Worm (Caenorhabditis elegans) whole organism, midembryonic: ENCODE data around the gene ZK370.6.

Source experiments
- T22C8.4 ChIP-seq: fragments of 200-800 bp; sonication (Bioruptor generic); IDR thresholded peaks from 2 replicates; pipeline ENCODE4 v1.3.6; 2022; ENCODE audit warnings: missing genetic modification characterization, missing compliant biosample characterization
- cog-1 ChIP-seq: sonication (generic microtip); optimal IDR thresholded peaks from 2 replicates; lab custom pipeline; 2016; ENCODE audit warnings: missing genetic modification characterization, missing compliant biosample characterization
- flt-1 ChIP-seq: fragments of 200-800 bp; sonication (Bioruptor generic); IDR thresholded peaks from 2 replicates; pipeline ENCODE4 v1.3.6; 2022; ENCODE audit warnings: missing genetic modification characterization, missing compliant biosample characterization
- klf-2 ChIP-seq: fragments of 200-800 bp; sonication (Bioruptor generic); conservative IDR thresholded peaks from 2 replicates; pipeline ENCODE4 v1.3.6; 2022; ENCODE audit warnings: missing genetic modification reagents, missing genetic modification characterization, missing compliant biosample characterization
- med-1 ChIP-seq: sonication (generic microtip); optimal IDR thresholded peaks from 2 replicates; lab custom pipeline; 2017; ENCODE audit warnings: missing genetic modification characterization, mild to moderate bottlenecking, missing compliant biosample characterization, antibody characterized with exemption, missing genetic modification reagents; ENCODE audit not compliant: insufficient read depth
- ref-1 ChIP-seq: fragments of 200-800 bp; sonication (Bioruptor generic); conservative IDR thresholded peaks from 2 replicates; pipeline ENCODE4 v1.3.6; 2022; ENCODE audit warnings: missing genetic modification reagents, missing genetic modification characterization, missing compliant biosample characterization
- tab-1 ChIP-seq: fragments of 200-800 bp; sonication (Bioruptor generic); IDR thresholded peaks from 2 replicates; pipeline ENCODE4 v1.3.6; 2022; ENCODE audit warnings: missing genetic modification characterization, missing compliant biosample characterization
- ztf-23 ChIP-seq: fragments of 200-800 bp; sonication (Bioruptor generic); IDR thresholded peaks from 2 replicates; pipeline ENCODE4 v1.3.6; 2022; ENCODE audit warnings: missing genetic modification reagents, missing genetic modification characterization, missing compliant biosample characterization
- ztf-29 ChIP-seq: fragments of 200-800 bp; sonication (Bioruptor generic); IDR thresholded peaks from 2 replicates; pipeline ENCODE4 v1.3.6; 2022; ENCODE audit warnings: missing genetic modification reagents, missing genetic modification characterization, missing compliant biosample characterization

Gene ZK370.6

DNA sequence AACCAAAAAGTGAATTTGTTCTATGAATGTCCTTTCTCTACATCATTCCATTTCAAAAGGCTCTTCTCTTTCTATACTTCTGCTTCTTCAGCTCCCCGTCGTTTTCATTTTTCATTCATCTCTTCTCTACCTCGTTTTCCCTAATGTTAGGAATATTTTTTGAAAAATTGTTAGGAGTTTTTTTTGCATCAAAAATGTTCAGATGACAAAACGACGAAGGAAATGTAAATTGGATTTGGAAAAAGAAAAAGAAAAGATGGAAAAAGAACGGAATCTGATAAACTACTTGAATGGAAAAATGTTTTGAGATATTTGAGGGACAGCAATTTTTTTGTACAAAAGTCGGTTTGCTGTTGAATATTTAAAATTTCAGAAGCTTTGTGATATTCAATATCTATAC is 1.1 kb upstream of the ZK370.6 start:
- TF ChIP-seq ztf-29 (GFP tag; lab: Robert Waterston, UW), result no peak
- TF ChIP-seq ref-1 (GFP tag; lab: Robert Waterston, UW), result no peak
- no peak for TF ChIP-seq tab-1 (GFP tag; lab: Robert Waterston, UW)
- no peak for TF ChIP-seq flt-1
- no peak for TF ChIP-seq cog-1 (tag; lab: Kevin White, UChicago)

DNA sequence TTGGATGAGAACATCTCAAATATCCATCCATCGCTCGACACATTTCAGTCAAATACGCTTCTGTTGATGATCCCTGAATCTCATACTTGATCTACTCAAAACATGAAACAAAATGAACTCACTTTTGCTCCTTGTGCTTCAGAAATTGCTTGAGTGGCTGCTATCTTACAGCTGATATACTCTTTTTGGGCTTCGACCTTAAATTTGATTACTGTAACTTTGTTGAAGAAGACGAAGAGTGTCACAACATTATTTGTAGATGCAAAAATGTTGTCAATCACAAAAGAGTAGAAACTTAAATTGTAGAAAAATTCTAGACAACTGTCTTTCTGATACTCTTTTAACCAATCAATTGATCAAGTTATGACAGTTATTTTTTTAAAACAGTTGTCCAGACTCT is 1.1 kb downstream of the ZK370.6 start:
- TF ChIP-seq ztf-23 (GFP tag; lab: Robert Waterston, UW), result no peak
- no peak for TF ChIP-seq klf-2 (GFP tag; lab: Robert Waterston, UW)
- no peak for TF ChIP-seq cog-1 (tag; lab: Kevin White, UChicago)
- no peak for TF ChIP-seq flt-1
- TF ChIP-seq T22C8.4, result no peak
- TF ChIP-seq med-1 (GFP tag; lab: Kevin White, UChicago), result no peak
- no peak for TF ChIP-seq ztf-29 (GFP tag; lab: Robert Waterston, UW)
- no peak for TF ChIP-seq ref-1 (GFP tag; lab: Robert Waterston, UW)

DNA sequence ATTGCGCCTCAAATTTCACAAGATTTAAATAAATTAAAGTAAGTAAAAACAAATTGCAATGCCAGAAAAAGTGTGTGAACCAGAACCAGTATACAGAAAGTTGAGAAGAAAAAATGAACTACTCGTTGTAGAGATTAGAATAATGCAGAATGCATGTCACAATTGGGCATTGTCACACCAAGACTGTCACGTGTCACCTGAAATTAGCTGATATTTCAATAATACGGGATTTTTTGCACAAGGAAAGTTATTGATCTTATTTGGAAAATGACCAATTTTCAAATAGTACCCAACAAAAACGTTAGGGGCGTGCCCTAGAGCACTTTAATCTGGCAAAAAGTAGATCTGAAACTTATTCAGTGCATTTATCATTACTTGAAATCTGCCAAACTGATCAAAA is 1.7 kb downstream of the ZK370.6 start:
- TF ChIP-seq cog-1 (tag; lab: Kevin White, UChicago), result no peak
- TF ChIP-seq T22C8.4, result no peak

DNA sequence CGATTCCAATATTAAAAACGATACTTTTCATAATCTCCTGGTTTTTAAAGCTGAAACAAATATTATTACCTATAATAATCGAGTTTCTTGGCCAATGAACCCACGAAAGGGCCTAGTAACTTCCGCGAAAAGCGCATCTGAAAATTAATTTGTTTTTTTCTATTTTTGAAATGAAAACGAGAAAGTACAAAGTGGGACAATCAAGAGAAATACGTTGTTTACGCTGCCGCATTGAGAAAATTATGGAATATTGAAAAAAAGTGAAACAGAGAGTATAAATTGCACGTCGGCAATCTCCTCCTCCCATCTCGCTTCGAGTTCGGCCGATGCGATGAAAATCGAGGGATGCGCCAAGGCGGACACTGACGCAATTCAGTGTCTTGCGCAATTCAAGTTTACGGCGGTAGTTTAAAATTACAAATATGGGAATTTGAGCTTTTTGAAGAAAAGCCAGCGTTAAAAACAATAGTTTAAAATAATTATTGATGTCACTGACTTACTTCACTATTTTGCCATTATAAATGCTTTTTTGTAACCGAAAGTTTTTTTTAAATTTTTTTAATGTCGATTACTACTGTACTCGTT is 2.3 kb downstream of the ZK370.6 start, which contains the start of gene pdhk-2:
TSS of gene pdhk-2 (minus strand) at position 137 of the 585 bp plus-strand sequence.
- 0 out of 2 replicates have a peak, but pooled peaks have one; percentile 63 for TF ChIP-seq klf-2 (GFP tag; lab: Robert Waterston, UW)
- 0 out of 2 replicates have a peak, but pooled peaks have one; percentile 5 for TF ChIP-seq ref-1 (GFP tag; lab: Robert Waterston, UW)
- peak; percentile 72 for TF ChIP-seq cog-1 (tag; lab: Kevin White, UChicago)
- TF ChIP-seq T22C8.4, result no peak
- TF ChIP-seq flt-1, result peak; percentile 81
- no peak for TF ChIP-seq med-1 (GFP tag; lab: Kevin White, UChicago)
- TF ChIP-seq tab-1 (GFP tag; lab: Robert Waterston, UW), result peak; percentile 69; the same call in 1 of the 2 replicates
- TF ChIP-seq ztf-29 (GFP tag; lab: Robert Waterston, UW), result no peak
- TF ChIP-seq ztf-23 (GFP tag; lab: Robert Waterston, UW), result peak; percentile 90

DNA sequence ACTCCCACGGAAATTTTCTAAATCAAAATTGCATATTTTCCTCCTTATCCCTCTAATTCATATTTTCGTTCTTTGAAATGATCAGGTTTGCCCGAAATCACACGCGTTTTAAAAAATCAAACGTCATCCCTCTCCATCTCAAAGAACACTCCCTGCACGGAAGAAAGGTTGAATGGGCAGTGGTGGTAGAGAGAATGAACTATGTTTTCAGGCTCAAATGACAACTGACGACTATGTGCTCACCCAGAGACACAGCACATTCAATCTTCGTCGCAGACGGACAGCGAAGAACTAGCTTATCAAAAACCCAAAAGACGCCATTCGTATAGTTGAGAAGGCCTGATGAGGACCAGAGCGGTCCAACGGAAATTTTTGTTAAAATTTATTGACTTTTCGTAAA is 3.9 kb downstream of the ZK370.6 start:
- TF ChIP-seq ref-1 (GFP tag; lab: Robert Waterston, UW) (no peak), flt-1 (no peak), med-1 (GFP tag; lab: Kevin White, UChicago) (no peak), tab-1 (GFP tag; lab: Robert Waterston, UW) (no peak), ztf-29 (GFP tag; lab: Robert Waterston, UW) (no peak), cog-1 (tag; lab: Kevin White, UChicago) (no peak), ztf-23 (GFP tag; lab: Robert Waterston, UW) (no peak)

DNA sequence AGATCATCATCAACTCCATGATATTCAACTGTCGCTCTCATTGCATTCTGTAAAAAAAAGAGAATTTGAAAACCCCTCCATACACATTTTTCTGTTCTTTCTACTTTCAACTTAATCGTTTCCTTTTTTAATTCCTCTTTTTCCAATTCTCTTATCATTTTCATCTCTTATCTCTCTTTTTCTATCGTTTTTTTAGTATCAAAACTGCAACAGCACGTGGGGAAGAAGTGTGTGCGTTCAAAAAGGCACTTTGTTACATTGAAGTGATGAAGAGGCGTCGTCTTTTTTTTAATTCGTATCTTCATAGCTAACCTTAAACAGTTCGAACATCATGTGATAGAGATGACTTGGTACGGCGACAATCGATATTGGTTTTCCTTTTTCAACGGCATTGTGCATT is 4.5 kb downstream of the ZK370.6 start:
- no peak for TF ChIP-seq T22C8.4
- TF ChIP-seq tab-1 (GFP tag; lab: Robert Waterston, UW), result no peak
- no peak for TF ChIP-seq klf-2 (GFP tag; lab: Robert Waterston, UW)
- TF ChIP-seq med-1 (GFP tag; lab: Kevin White, UChicago), result no peak
- TF ChIP-seq cog-1 (tag; lab: Kevin White, UChicago), result no peak
- TF ChIP-seq flt-1, result no peak
- TF ChIP-seq ztf-23 (GFP tag; lab: Robert Waterston, UW), result no peak
- TF ChIP-seq ref-1 (GFP tag; lab: Robert Waterston, UW), result no peak
- no peak for TF ChIP-seq ztf-29 (GFP tag; lab: Robert Waterston, UW)

DNA sequence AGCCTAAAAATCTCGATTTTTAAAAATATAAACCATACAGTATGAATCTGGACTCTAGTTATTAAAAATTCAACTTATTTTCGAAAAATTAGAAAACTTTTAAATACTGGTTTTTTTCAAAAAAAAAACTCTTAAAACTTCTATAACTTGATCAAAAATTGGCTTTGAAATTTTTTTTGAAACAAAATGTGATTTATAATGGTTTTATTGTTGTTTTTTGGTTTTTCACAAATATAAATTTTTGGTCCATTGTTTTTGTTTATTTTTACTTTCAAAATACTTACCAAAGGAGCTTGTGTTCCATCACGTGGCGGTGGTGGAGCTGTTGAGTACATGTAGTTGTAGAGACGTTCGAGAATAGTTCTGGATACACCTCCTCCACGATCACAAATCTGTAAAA is 5.4 kb downstream of the ZK370.6 start:
- no peak for TF ChIP-seq med-1 (GFP tag; lab: Kevin White, UChicago)
- TF ChIP-seq klf-2 (GFP tag; lab: Robert Waterston, UW), result no peak
- no peak for TF ChIP-seq T22C8.4
- TF ChIP-seq ztf-23 (GFP tag; lab: Robert Waterston, UW), result no peak
- TF ChIP-seq ztf-29 (GFP tag; lab: Robert Waterston, UW), result no peak
- TF ChIP-seq tab-1 (GFP tag; lab: Robert Waterston, UW), result no peak
- no peak for TF ChIP-seq cog-1 (tag; lab: Kevin White, UChicago)
- no peak for TF ChIP-seq ref-1 (GFP tag; lab: Robert Waterston, UW)
- no peak for TF ChIP-seq flt-1

DNA sequence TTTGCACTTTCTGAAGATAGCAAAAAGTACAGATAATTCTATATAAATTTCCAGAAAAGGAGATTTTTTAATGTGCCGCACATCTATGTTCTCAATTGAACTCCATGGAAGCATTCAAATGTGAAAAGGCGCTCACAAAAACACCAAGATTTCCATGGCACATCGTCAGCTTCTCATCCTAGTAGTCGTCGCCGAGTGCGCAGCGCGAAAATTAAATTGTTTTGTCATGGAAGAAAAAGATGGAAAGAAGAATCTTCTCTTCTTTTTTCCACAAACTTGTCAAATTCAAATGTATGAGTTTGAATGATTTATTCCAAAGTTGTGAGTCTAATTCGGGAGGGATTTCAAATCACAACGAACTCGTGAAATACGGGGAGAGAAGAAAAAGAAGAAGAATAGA is 6.3 kb downstream of the ZK370.6 start:
- no peak for TF ChIP-seq ref-1 (GFP tag; lab: Robert Waterston, UW)

DNA sequence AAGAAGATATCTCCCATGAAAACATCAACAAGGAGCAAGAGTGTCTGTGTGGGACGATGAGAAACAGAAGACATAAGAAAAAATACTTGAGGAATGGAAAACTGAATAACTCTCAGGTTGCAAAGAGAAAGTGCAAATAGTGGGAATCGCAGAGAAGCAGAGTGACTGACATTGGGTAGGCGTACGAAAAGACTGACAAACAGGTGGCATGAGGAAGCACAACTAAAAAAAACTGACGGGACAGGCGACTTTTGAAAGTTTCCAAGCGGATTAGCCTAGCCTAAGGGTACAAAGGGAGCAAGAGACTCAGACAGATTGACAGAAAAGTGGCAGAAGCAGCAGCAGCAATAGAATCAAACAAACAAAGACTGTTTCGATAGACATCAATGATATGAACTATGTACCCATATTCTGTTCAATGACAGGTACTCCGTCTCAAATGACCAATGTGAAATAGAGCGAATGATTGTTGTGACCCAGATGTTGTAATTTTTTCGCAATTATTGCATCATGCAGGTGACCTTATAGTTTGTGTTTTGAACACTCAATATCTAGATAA is 9.2 kb downstream of the ZK370.6 start:
- no peak for TF ChIP-seq klf-2 (GFP tag; lab: Robert Waterston, UW)
- TF ChIP-seq flt-1, result peak; percentile 59

DNA sequence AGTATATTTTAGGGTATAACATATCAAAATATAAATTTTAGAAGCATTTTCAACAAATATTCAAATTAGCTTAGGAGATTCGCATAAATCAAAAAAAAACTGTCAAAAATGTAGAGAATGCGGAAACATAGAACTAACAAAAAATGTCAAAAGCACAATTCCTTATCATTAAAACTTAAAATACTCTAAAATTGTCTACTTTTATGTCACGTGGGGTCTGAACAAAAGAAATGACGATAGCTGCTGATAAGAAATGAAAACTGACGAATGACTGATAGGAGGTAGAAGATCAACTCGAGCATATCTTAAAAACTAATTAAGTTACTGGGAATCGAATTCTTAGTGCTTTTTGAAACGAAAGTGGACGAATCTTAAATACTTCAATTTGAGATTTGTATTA is 10.0 kb downstream of the ZK370.6 start:
- TF ChIP-seq tab-1 (GFP tag; lab: Robert Waterston, UW) (no peak), ref-1 (GFP tag; lab: Robert Waterston, UW) (no peak)

DNA sequence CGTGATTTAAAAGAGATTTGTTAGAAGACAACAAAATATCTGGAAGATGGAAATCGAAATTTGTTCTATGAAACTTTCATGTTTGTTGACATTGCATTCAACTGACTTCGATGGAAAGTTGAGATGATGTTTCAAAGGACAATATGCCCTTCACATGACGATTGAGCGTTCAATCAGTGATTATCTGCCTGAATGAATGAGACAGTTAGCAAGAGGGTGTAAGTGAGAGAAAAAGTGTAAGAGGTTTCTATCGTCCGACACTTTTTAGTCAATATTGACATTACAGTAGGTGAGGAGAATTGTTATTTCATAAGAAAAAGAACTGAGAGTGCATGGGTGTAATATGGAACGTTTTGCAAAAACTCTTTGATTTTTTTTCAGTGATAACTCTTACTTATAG is 10.4 kb downstream of the ZK370.6 start:
- TF ChIP-seq cog-1 (tag; lab: Kevin White, UChicago) (no peak), ztf-23 (GFP tag; lab: Robert Waterston, UW) (no peak), T22C8.4 (no peak), tab-1 (GFP tag; lab: Robert Waterston, UW) (no peak), ref-1 (GFP tag; lab: Robert Waterston, UW) (no peak), klf-2 (GFP tag; lab: Robert Waterston, UW) (no peak), flt-1 (no peak), med-1 (GFP tag; lab: Kevin White, UChicago) (no peak), ztf-29 (GFP tag; lab: Robert Waterston, UW) (no peak)
